Worm (Caenorhabditis elegans) whole organism, early embryonic: ENCODE results near the gene nspg-4.

ENCODE experiments used
- B0310.2 ChIP-seq: sonication (generic microtip); optimal IDR thresholded peaks from 2 replicates; lab custom pipeline; 2016; ENCODE audit warnings: mild to moderate bottlenecking, missing genetic modification characterization, missing compliant biosample characterization
- ama-1 ChIP-seq: fragments of 150-350 bp; optimal IDR thresholded peaks from 2 replicates; lab custom pipeline; 2014
- ceh-13 ChIP-seq: fragments of 200-800 bp; sonication (Bioruptor generic); optimal IDR thresholded peaks from 2 replicates; lab custom pipeline; 2018; ENCODE audit warnings: mild to moderate bottlenecking, missing genetic modification characterization, missing compliant biosample characterization
- ets-7 ChIP-seq: sonication (generic microtip); optimal IDR thresholded peaks from 2 replicates; lab custom pipeline; 2016; ENCODE audit warnings: missing genotype, missing genetic modification characterization, missing compliant biosample characterization
- flt-1 ChIP-seq: fragments of 200-800 bp; sonication (Bioruptor generic); IDR thresholded peaks from 2 replicates; pipeline ENCODE4 v1.3.6; 2022; ENCODE audit warnings: missing genetic modification characterization, missing compliant biosample characterization
- hmbx-1 ChIP-seq: sonication (generic microtip); optimal IDR thresholded peaks from 2 replicates; lab custom pipeline; 2016; ENCODE audit warnings: mild to moderate bottlenecking, missing genetic modification characterization, missing compliant biosample characterization
- hmg-4 ChIP-seq: fragments of 200-800 bp; sonication (Bioruptor generic); optimal IDR thresholded peaks from 2 replicates; lab custom pipeline; 2018; ENCODE audit warnings: mild to moderate bottlenecking, missing genetic modification characterization, missing compliant biosample characterization
- hnd-1 ChIP-seq: sonication (generic microtip); optimal IDR thresholded peaks from 2 replicates; lab custom pipeline; 2016; ENCODE audit warnings: missing genetic modification characterization, missing compliant biosample characterization
- pes-1 ChIP-seq: fragments of 200-800 bp; sonication (Bioruptor generic); IDR thresholded peaks from 2 replicates; pipeline ENCODE4 v1.3.6; 2022; ENCODE audit warnings: missing genetic modification reagents, missing genetic modification characterization, missing compliant biosample characterization
- scrt-1 ChIP-seq: fragments of 200-800 bp; sonication (Bioruptor generic); IDR thresholded peaks from 2 replicates; pipeline ENCODE4 v1.3.6; 2022; ENCODE audit warnings: missing genetic modification characterization, missing compliant biosample characterization
- sea-1 ChIP-seq: fragments of 200-800 bp; sonication (Bioruptor generic); conservative IDR thresholded peaks from 2 replicates; pipeline ENCODE4 v1.3.6; 2022; ENCODE audit warnings: missing genetic modification characterization, missing compliant biosample characterization
- tbx-37 ChIP-seq: fragments of 200-800 bp; sonication (Bioruptor generic); conservative IDR thresholded peaks from 2 replicates; pipeline ENCODE4 v1.3.6; 2022; ENCODE audit warnings: missing genetic modification reagents, missing genetic modification characterization, missing compliant biosample characterization
- tra-4 ChIP-seq: sonication (generic microtip); optimal IDR thresholded peaks from 2 replicates; lab custom pipeline; 2017; ENCODE audit warnings: missing genetic modification characterization, missing compliant biosample characterization

ce11 chrX:3310702-3311101 is 39.5 kb downstream of the nspg-4 start:
- TF ChIP-seq sea-1 (GFP tag; lab: Robert Waterston, UW) = no peak
- no peak for TF ChIP-seq tra-4 (tag; lab: Kevin White, UChicago)
- TF ChIP-seq scrt-1 (GFP tag; lab: Robert Waterston, UW) = no peak
- TF ChIP-seq hnd-1 = no peak
- no peak for TF ChIP-seq hmbx-1 (tag; lab: Kevin White, UChicago)
- no peak for TF ChIP-seq pes-1 (GFP tag; lab: Robert Waterston, UW)
- TF ChIP-seq ama-1 (lab: Kevin White, UChicago) = no peak
- TF ChIP-seq flt-1 = no peak
- TF ChIP-seq tbx-37 (GFP tag; lab: Robert Waterston, UW) = no peak
- TF ChIP-seq hmg-4 = no peak
- no peak for TF ChIP-seq ceh-13
- no peak for TF ChIP-seq B0310.2 (tag; lab: Kevin White, UChicago)
- TF ChIP-seq ets-7 (tag; lab: Kevin White, UChicago) = no peak
